Fruit fly (Drosophila melanogaster) whole organism, embryonic: ENCODE measurements around the gene CG17778.

Experiments used
- Abd-B ChIP-seq: fragments of 200-800 bp; sonication (Bioruptor generic); optimal IDR thresholded peaks from 2 replicates; lab custom pipeline; 2018; ENCODE audit warnings: missing biosample characterization, mild to moderate bottlenecking, missing genetic modification characterization, moderate library complexity
- BtbVII ChIP-seq: fragments of 200-800 bp; sonication (Bioruptor generic); optimal IDR thresholded peaks from 3 replicates; lab custom pipeline; 2017; ENCODE audit warnings: missing biosample characterization, mild to moderate bottlenecking, missing genetic modification characterization
- CG10366 ChIP-seq: fragments of 200-800 bp; sonication (Bioruptor generic); IDR thresholded peaks from 2 replicates; pipeline ENCODE4 v1.3.6; 2022; ENCODE audit warnings: missing biosample characterization, missing genetic modification characterization
- CG11723 ChIP-seq: fragments of 200-800 bp; sonication (Bioruptor generic); optimal IDR thresholded peaks from 2 replicates; lab custom pipeline; 2017; ENCODE audit warnings: missing biosample characterization, mild to moderate bottlenecking, missing genetic modification characterization
- CG12104 ChIP-seq: fragments of 200-800 bp; sonication (Bioruptor generic); optimal IDR thresholded peaks from 3 replicates; lab custom pipeline; 2016; ENCODE audit warnings: missing biosample characterization, missing genetic modification characterization
- CG13287 ChIP-seq: fragments of 200-800 bp; sonication (Bioruptor generic); IDR thresholded peaks from 2 replicates; pipeline ENCODE4 v1.3.6; 2022; ENCODE audit warnings: missing biosample characterization, missing genetic modification characterization; ENCODE audit not compliant: partially characterized antibody
- CG15011 ChIP-seq: fragments of 200-800 bp; sonication (Bioruptor generic); optimal IDR thresholded peaks from 3 replicates; lab custom pipeline; 2018; ENCODE audit warnings: missing biosample characterization, mild to moderate bottlenecking, missing genetic modification characterization
- CG15479 ChIP-seq: fragments of 200-800 bp; sonication (Bioruptor generic); optimal IDR thresholded peaks from 3 replicates; lab custom pipeline; 2019; ENCODE audit warnings: missing biosample characterization, mild to moderate bottlenecking, missing genetic modification characterization, moderate library complexity
- CG17328 ChIP-seq: fragments of 200-800 bp; sonication (Bioruptor generic); IDR thresholded peaks from 2 replicates; pipeline ENCODE4 v1.3.6; 2022; ENCODE audit warnings: missing biosample characterization, missing genetic modification characterization
- CG18619 ChIP-seq: fragments of 200-800 bp; sonication (Bioruptor generic); optimal IDR thresholded peaks from 3 replicates; lab custom pipeline; 2017; ENCODE audit warnings: missing biosample characterization, mild to moderate bottlenecking, missing genetic modification characterization
- CG2120 ChIP-seq: fragments of 200-800 bp; sonication (Bioruptor generic); optimal IDR thresholded peaks from 3 replicates; lab custom pipeline; 2016; ENCODE audit warnings: missing biosample characterization, missing genetic modification characterization
- CG2889 ChIP-seq: fragments of 200-800 bp; sonication (Bioruptor generic); IDR thresholded peaks from 3 replicates; pipeline ENCODE4 v1.3.6; 2022; ENCODE audit warnings: missing biosample characterization, missing genetic modification characterization
- CG30431 ChIP-seq: fragments of 200-800 bp; sonication (Bioruptor generic); optimal IDR thresholded peaks from 2 replicates; lab custom pipeline; 2017; ENCODE audit warnings: missing biosample characterization, missing genetic modification characterization
- CG33557 ChIP-seq: fragments of 200-800 bp; sonication (Bioruptor generic); optimal IDR thresholded peaks from 2 replicates; lab custom pipeline; 2019; ENCODE audit warnings: missing biosample characterization, mild to moderate bottlenecking, missing genetic modification characterization, moderate library complexity
- CG4328 ChIP-seq: fragments of 200-800 bp; sonication (Bioruptor generic); optimal IDR thresholded peaks from 3 replicates; lab custom pipeline; 2017; ENCODE audit warnings: missing biosample characterization, missing genetic modification reagents, missing genetic modification characterization
- CG4360 ChIP-seq: fragments of 200-800 bp; sonication (Bioruptor generic); IDR thresholded peaks from 2 replicates; pipeline ENCODE4 v1.3.6; 2022; ENCODE audit warnings: missing biosample characterization, missing genetic modification characterization
- CG6689 ChIP-seq: fragments of 200-800 bp; sonication (Bioruptor generic); IDR thresholded peaks from 2 replicates; pipeline ENCODE4 v1.3.6; 2022; ENCODE audit warnings: missing biosample characterization, missing genetic modification characterization
- CG7745 ChIP-seq: fragments of 200-800 bp; sonication (Bioruptor generic); optimal IDR thresholded peaks from 2 replicates; lab custom pipeline; 2018; ENCODE audit warnings: missing biosample characterization, mild to moderate bottlenecking, missing genetic modification characterization, moderate library complexity
- CG8089 ChIP-seq: fragments of 200-800 bp; sonication (Bioruptor generic); optimal IDR thresholded peaks from 3 replicates; lab custom pipeline; 2016; ENCODE audit warnings: missing biosample characterization, missing genetic modification characterization
- CG8359 ChIP-seq: fragments of 200-800 bp; sonication (Bioruptor generic); optimal IDR thresholded peaks from 2 replicates; lab custom pipeline; 2017; ENCODE audit warnings: missing biosample characterization, mild to moderate bottlenecking, missing genetic modification characterization, borderline replicate concordance
- GATAe ChIP-seq: fragments of 200-800 bp; sonication (Bioruptor generic); conservative IDR thresholded peaks from 2 replicates; pipeline ENCODE4 v1.3.6; 2022; ENCODE audit warnings: missing biosample characterization, missing genetic modification characterization
- Hey ChIP-seq: fragments of 200-800 bp; sonication (Bioruptor generic); optimal IDR thresholded peaks from 3 replicates; lab custom pipeline; 2018; ENCODE audit warnings: missing biosample characterization, mild to moderate bottlenecking, missing genetic modification characterization
- Hmr ChIP-seq: fragments of 200-800 bp; sonication (Bioruptor generic); optimal IDR thresholded peaks from 3 replicates; lab custom pipeline; 2017; ENCODE audit warnings: mild to moderate bottlenecking, missing biosample characterization, missing genetic modification reagents, missing genetic modification characterization
- MBD-R2 ChIP-seq: fragments of 200-800 bp; sonication (Bioruptor generic); IDR thresholded peaks from 2 replicates; pipeline ENCODE4 v1.3.6; 2022; ENCODE audit warnings: missing biosample characterization, missing genetic modification characterization
- Mrtf ChIP-seq: fragments of 200-800 bp; sonication (Bioruptor generic); IDR thresholded peaks from 3 replicates; pipeline ENCODE4 v1.3.6; 2022; ENCODE audit warnings: missing biosample characterization, missing genetic modification characterization
- NC2α ChIP-seq: fragments of 200-800 bp; sonication (Bioruptor generic); optimal IDR thresholded peaks from 2 replicates; lab custom pipeline; 2016; ENCODE audit warnings: missing biosample characterization, missing genetic modification characterization
- Poxn ChIP-seq: fragments of 200-800 bp; sonication (Bioruptor generic); IDR thresholded peaks from 2 replicates; pipeline ENCODE4 v1.3.6; 2022; ENCODE audit warnings: missing biosample characterization, missing genetic modification characterization
- Rx ChIP-seq: fragments of 200-800 bp; sonication (Bioruptor generic); IDR thresholded peaks from 2 replicates; pipeline ENCODE4 v1.3.6; 2022; ENCODE audit warnings: missing biosample characterization, missing genetic modification characterization
- Stat92E ChIP-seq, 3 experiments: fragments of >200 bp in 2 of 3; fragments of 200-800 bp in 1 of 3; sonication (Bioruptor generic) in 1 of 3; optimal IDR thresholded peaks; 2 replicates each; lab custom pipeline; 2017 to 2019; ENCODE audit warnings: missing biosample characterization in 3 of 3, missing genetic modification characterization in 3 of 3, mild to moderate bottlenecking in 1 of 3, moderate library complexity in 1 of 3
- TFAM ChIP-seq: fragments of 200-800 bp; sonication (Bioruptor generic); optimal IDR thresholded peaks from 2 replicates; lab custom pipeline; 2017; ENCODE audit warnings: missing biosample characterization, missing genetic modification characterization, inconsistent platforms
- ato ChIP-seq: fragments of 200-800 bp; sonication (Bioruptor generic); IDR thresholded peaks from 2 replicates; pipeline ENCODE4 v1.3.6; 2022; ENCODE audit warnings: missing biosample characterization, missing genetic modification characterization; ENCODE audit not compliant: partially characterized antibody
- br ChIP-seq: fragments of >200 bp; optimal IDR thresholded peaks from 2 replicates; lab custom pipeline; 2017
- caup ChIP-seq: fragments of 200-800 bp; sonication (Bioruptor generic); optimal IDR thresholded peaks from 3 replicates; lab custom pipeline; 2017; ENCODE audit warnings: missing biosample characterization, mild to moderate bottlenecking, missing genetic modification characterization, moderate library complexity; ENCODE audit not compliant: severe bottlenecking
- chinmo ChIP-seq: fragments of 200-800 bp; sonication (Bioruptor generic); IDR thresholded peaks from 4 replicates; pipeline ENCODE4 v1.3.6; 2022; ENCODE audit warnings: missing biosample characterization, missing genetic modification characterization; ENCODE audit not compliant: partially characterized antibody
- danr ChIP-seq: fragments of 200-800 bp; sonication (Bioruptor generic); IDR thresholded peaks from 2 replicates; pipeline ENCODE4 v1.3.6; 2022; ENCODE audit warnings: missing biosample characterization, missing genetic modification characterization
- eve ChIP-seq, 2 experiments: fragments of >200 bp; optimal IDR thresholded peaks; 2 replicates each; lab custom pipeline; 2017; ENCODE audit warnings: missing biosample characterization in 2 of 2, missing genetic modification characterization in 2 of 2
- grau ChIP-seq: fragments of 200-800 bp; optimal IDR thresholded peaks from 3 replicates; lab custom pipeline; 2019; ENCODE audit warnings: missing biosample characterization, mild to moderate bottlenecking, missing genetic modification characterization, moderate library complexity
- lilli ChIP-seq: fragments of 200-800 bp; sonication (Bioruptor generic); optimal IDR thresholded peaks from 3 replicates; lab custom pipeline; 2016; ENCODE audit warnings: missing biosample characterization, missing genetic modification characterization
- mirr ChIP-seq: fragments of 200-800 bp; sonication (Bioruptor generic); optimal IDR thresholded peaks from 3 replicates; lab custom pipeline; 2018; ENCODE audit warnings: missing biosample characterization, mild to moderate bottlenecking, missing genetic modification characterization
- nmo ChIP-seq: fragments of 200-800 bp; sonication (Bioruptor generic); optimal IDR thresholded peaks from 2 replicates; lab custom pipeline; 2018; ENCODE audit warnings: missing biosample characterization, mild to moderate bottlenecking, missing genetic modification characterization, moderate library complexity
- otp ChIP-seq: fragments of 200-800 bp; sonication (Bioruptor generic); IDR thresholded peaks from 3 replicates; pipeline ENCODE4, ENCODE4 v1.3.6; 2022; ENCODE audit warnings: missing biosample characterization, missing genetic modification characterization
- pzg ChIP-seq: fragments of 200-800 bp; sonication (Bioruptor generic); optimal IDR thresholded peaks from 3 replicates; lab custom pipeline; 2018; ENCODE audit warnings: missing biosample characterization, mild to moderate bottlenecking, missing genetic modification characterization, moderate library complexity
- sd ChIP-seq: fragments of 200-800 bp; sonication (Bioruptor generic); optimal IDR thresholded peaks from 3 replicates; lab custom pipeline; 2018; ENCODE audit warnings: missing biosample characterization, mild to moderate bottlenecking, missing genetic modification characterization, moderate library complexity
- seq ChIP-seq: fragments of 200-800 bp; sonication (Bioruptor generic); IDR thresholded peaks from 2 replicates; pipeline ENCODE4 v1.3.6; 2022; ENCODE audit warnings: missing biosample characterization, missing genetic modification characterization
- tap ChIP-seq: fragments of 200-800 bp; optimal IDR thresholded peaks from 3 replicates; lab custom pipeline; 2019; ENCODE audit warnings: missing biosample characterization, mild to moderate bottlenecking, missing genetic modification characterization, moderate library complexity
- usp ChIP-seq: fragments of >200 bp; optimal IDR thresholded peaks from 2 replicates; lab custom pipeline; 2017; ENCODE audit warnings: missing biosample characterization, missing genetic modification characterization
- zen2 ChIP-seq: fragments of 200-800 bp; sonication (Bioruptor generic); IDR thresholded peaks from 3 replicates; pipeline ENCODE4 v1.3.6; 2022; ENCODE audit warnings: missing biosample characterization, missing genetic modification characterization; ENCODE audit not compliant: partially characterized antibody
- zf30C ChIP-seq: fragments of 200-800 bp; sonication (Bioruptor generic); optimal IDR thresholded peaks from 3 replicates; lab custom pipeline; 2018; ENCODE audit warnings: missing biosample characterization, mild to moderate bottlenecking, missing genetic modification characterization

Gene CG17778

DNA sequence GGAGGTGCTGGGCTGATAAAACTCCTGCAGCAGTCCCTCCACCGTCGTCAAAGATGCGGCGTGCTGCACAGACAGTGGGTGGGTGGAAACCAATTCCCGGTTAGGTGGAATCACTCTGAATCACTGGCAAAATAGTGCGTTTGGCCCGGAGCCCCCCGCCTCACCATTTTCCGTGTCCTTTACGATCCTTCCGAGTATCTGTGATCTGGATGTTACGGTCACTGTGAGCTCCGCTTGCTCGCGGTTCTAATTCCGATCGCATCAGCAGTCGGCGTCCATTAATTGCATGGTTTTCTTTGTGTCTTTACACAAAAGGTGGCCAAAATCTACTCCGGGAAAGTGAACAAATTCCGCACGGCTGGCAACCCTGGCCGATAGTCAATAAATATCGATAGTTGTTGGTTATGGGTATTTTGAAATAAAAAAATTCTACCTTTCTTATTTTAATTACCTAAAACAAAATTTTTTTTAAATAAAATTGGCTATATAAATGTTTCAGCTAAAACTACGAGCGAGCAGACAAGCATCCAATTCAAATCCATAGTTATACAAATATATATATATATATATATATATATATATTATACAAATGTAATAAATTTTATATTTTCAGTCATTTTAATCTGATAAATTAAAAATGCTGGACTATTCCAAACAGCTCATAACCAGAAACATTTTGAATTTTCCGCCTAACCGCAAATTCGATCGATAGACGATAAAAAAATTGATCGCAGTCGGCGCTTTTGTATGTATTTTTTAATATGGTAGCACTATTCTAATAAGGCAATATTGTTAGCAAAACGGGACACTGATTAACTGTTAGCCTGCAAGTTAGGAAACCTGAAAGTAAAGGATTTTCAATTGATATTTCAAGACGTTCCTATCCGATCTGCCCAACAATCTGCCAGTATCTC lies 17.9 kb upstream of the CG17778 start, which contains the start of the genes ebo and CG13373 (continued):
- TF ChIP-seq CG13287 (GFP tag; lab: Robert Waterston, UW) (peak; percentile 70), CG15479 (GFP tag; lab: Kevin White, UChicago) (no peak), chinmo (GFP tag; lab: Robert Waterston, UW) (0 out of 4 replicates have a peak, but pooled peaks have one; percentile 29), sd (tag; lab: Kevin White, UChicago) (no peak), CG12104 (no peak), caup (GFP tag; lab: Kevin White, UChicago) (peak; percentile 16), TFAM (GFP tag; lab: Kevin White, UChicago) (no peak), grau (tag; lab: Kevin White, UChicago) (peak; percentile 58), seq (no peak), usp (no peak), CG2120 (GFP tag; lab: Kevin White, UChicago) (peak; percentile 43), zen2 (GFP tag; lab: Robert Waterston, UW) (no peak; the same call in 2 of the 3 replicates), CG8359 (GFP tag; lab: Kevin White, UChicago) (no peak), CG10366 (GFP tag; lab: Robert Waterston, UW) (peak; percentile 28; the same call in 1 of the 2 replicates), ato (peak; percentile 16; the same call in 1 of the 2 replicates), br (lab: Kevin White, UChicago) (no peak), CG2889 (no peak), CG7745 (tag; lab: Kevin White, UChicago) (no peak), BtbVII (no peak), CG6689 (GFP tag; lab: Robert Waterston, UW) (peak; percentile 48), CG11723 (GFP tag; lab: Kevin White, UChicago) (no peak), mirr (GFP tag; lab: Kevin White, UChicago) (no peak), CG33557 (GFP tag; lab: Kevin White, UChicago) (no peak), pzg (GFP tag; lab: Kevin White, UChicago) (peak; percentile 37), zf30C (GFP tag; lab: Kevin White, UChicago) (no peak), lilli (GFP tag; lab: Kevin White, UChicago) (peak; percentile 29), CG15011 (GFP tag; lab: Kevin White, UChicago) (no peak), CG8089 (no peak), NC2α (GFP tag; lab: Kevin White, UChicago) (no peak), CG17328 (no peak), Abd-B (GFP tag; lab: Kevin White, UChicago) (no peak), GATAe (GFP tag; lab: Robert Waterston, UW) (no peak), eve (GFP tag; optimal IDR thresholded peaks at IDR 0.05; lab: Kevin White, UChicago) (no peak), otp (GFP tag; lab: Robert Waterston, UW) (no peak), Hmr (GFP tag; lab: Kevin White, UChicago) (no peak), Mrtf (GFP tag; lab: Robert Waterston, UW) (no peak), CG4360 (GFP tag; lab: Robert Waterston, UW) (no peak), CG18619 (no peak), Hey (tag; lab: Kevin White, UChicago) (no peak), danr (GFP tag; lab: Robert Waterston, UW) (no peak), CG4328 (peak; percentile 15), Poxn (no peak), Stat92E (GFP tag; optimal IDR thresholded peaks at IDR 0.05; lab: Kevin White, UChicago) (peak in 1 of 3 experiments; percentile 15), MBD-R2 (GFP tag; lab: Robert Waterston, UW) (peak; percentile 30; the same call in 1 of the 2 replicates), Rx (GFP tag; lab: Robert Waterston, UW) (no peak), tap (tag; lab: Kevin White, UChicago) (no peak), CG30431 (no peak), nmo (peak; percentile 35)
